Fruit fly (Drosophila melanogaster) whole organism, pupa: ENCODE data around the gene CG18557.

Experiments
- CG10348 ChIP-seq: fragments of 200-800 bp; sonication (Bioruptor generic); IDR thresholded peaks from 2 replicates; pipeline ENCODE4 v1.3.6; 2022; ENCODE audit warnings: missing biosample characterization, missing genetic modification characterization
- CG12605 ChIP-seq: fragments of 200-800 bp; sonication (Bioruptor generic); IDR thresholded peaks from 2 replicates; pipeline ENCODE4 v1.3.6; 2022; ENCODE audit warnings: missing biosample characterization, missing genetic modification characterization
- CG13204 ChIP-seq: fragments of 200-800 bp; sonication (Bioruptor generic); optimal IDR thresholded peaks from 2 replicates; lab custom pipeline; 2018; ENCODE audit warnings: missing biosample characterization, mild to moderate bottlenecking, missing genetic modification characterization, moderate library complexity
- CG14655 ChIP-seq: fragments of 200-800 bp; sonication (Bioruptor generic); optimal IDR thresholded peaks from 3 replicates; lab custom pipeline; 2017; ENCODE audit warnings: mild to moderate bottlenecking, missing biosample characterization, missing genetic modification reagents, missing genetic modification characterization
- CG15710 ChIP-seq: fragments of 200-800 bp; sonication (Bioruptor generic); optimal IDR thresholded peaks from 2 replicates; lab custom pipeline; 2018; ENCODE audit warnings: missing biosample characterization, mild to moderate bottlenecking, missing genetic modification characterization, moderate library complexity
- CG17806 ChIP-seq: fragments of 200-800 bp; sonication (Bioruptor generic); optimal IDR thresholded peaks from 2 replicates; lab custom pipeline; 2018; ENCODE audit warnings: missing biosample characterization, mild to moderate bottlenecking, missing genetic modification characterization, moderate library complexity
- CG32121 ChIP-seq: fragments of 200-800 bp; sonication (Bioruptor generic); IDR thresholded peaks from 2 replicates; pipeline ENCODE4 v1.3.6; 2022; ENCODE audit warnings: missing biosample characterization, missing genetic modification characterization
- CG34367 ChIP-seq: fragments of 200-800 bp; sonication (Bioruptor generic); optimal IDR thresholded peaks from 2 replicates; lab custom pipeline; 2018; ENCODE audit warnings: missing biosample characterization, mild to moderate bottlenecking, missing genetic modification characterization
- CG8159 ChIP-seq: fragments of 200-800 bp; sonication (Bioruptor generic); optimal IDR thresholded peaks from 3 replicates; lab custom pipeline; 2018; ENCODE audit warnings: missing biosample characterization, mild to moderate bottlenecking, missing genetic modification characterization, moderate library complexity
- EcR ChIP-seq: fragments of 200-800 bp; sonication (Bioruptor generic); optimal IDR thresholded peaks from 3 replicates; lab custom pipeline; 2019; ENCODE audit warnings: missing biosample characterization, missing genetic modification characterization, mild to moderate bottlenecking, moderate library complexity, missing genetic modification reagents
- Pif1A ChIP-seq: fragments of 200-800 bp; sonication (Bioruptor generic); optimal IDR thresholded peaks from 3 replicates; lab custom pipeline; 2016; ENCODE audit warnings: missing biosample characterization, missing genetic modification characterization
- Snoo ChIP-seq: fragments of 200-800 bp; sonication (Bioruptor generic); optimal IDR thresholded peaks from 3 replicates; lab custom pipeline; 2017; ENCODE audit warnings: missing biosample characterization, mild to moderate bottlenecking, missing genetic modification characterization, inconsistent platforms
- fd96Ca ChIP-seq: fragments of 200-800 bp; sonication (Bioruptor generic); IDR thresholded peaks from 3 replicates; pipeline ENCODE4 v1.3.6; 2022; ENCODE audit warnings: missing biosample characterization, missing genetic modification characterization
- gl ChIP-seq: fragments of 200-800 bp; sonication (Bioruptor generic); optimal IDR thresholded peaks from 2 replicates; lab custom pipeline; 2018; ENCODE audit warnings: missing biosample characterization, mild to moderate bottlenecking, missing genetic modification characterization

DNA sequence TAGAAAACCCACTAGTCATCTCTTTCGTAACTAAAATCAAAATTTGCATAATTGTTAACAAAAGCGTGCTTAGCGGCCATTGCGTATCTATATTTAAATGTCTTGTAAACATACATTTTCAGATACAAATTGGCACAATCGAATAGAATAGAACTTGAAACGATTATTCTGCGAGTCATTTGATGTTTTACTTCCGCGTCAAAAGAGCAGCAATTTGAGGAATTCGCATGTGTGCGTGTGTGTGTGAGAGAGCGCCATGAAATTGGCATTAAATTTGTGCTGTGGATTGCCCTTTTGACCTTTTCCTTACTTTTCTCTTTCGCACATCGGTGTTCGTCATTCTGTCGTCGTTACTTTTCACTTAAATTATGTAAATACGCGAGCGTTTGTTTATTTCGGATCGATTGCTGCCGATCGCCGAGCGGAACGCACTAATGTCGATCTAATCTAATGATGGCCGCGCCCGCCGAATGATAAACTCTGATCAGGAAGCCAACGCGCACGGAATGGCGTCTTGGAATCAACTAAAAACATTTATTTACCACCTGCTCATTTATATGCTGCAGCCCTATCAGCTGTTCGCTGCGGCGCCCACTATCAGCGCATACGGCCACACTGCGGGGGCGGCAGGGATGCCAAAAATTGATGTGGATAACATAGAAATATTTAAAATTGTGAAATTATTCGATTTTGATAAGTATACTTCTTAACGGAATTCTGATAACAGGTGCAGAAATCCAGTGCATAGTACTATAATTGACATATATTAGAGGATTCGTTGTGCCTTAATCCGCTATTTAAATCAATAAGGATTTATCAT is 39.4 kb upstream of the CG18557 start:
- TF ChIP-seq CG34367 (tag; lab: Kevin White, UChicago): no peak
- peak; percentile 26 for TF ChIP-seq CG15710
- TF ChIP-seq CG32121: peak; percentile 36
- no peak for TF ChIP-seq CG10348 (GFP tag; lab: Robert Waterston, UW)
- no peak for TF ChIP-seq EcR (GFP tag; lab: Kevin White, UChicago)
- TF ChIP-seq Snoo (tag; lab: Kevin White, UChicago): no peak
- no peak for TF ChIP-seq fd96Ca (GFP tag; lab: Robert Waterston, UW)
- TF ChIP-seq CG12605 (GFP tag; lab: Robert Waterston, UW): peak; percentile 36; the same call in 1 of the 2 replicates
- peak; percentile 3 for TF ChIP-seq gl (tag; lab: Kevin White, UChicago)
- peak; percentile 10 for TF ChIP-seq CG8159 (tag; lab: Kevin White, UChicago)
- no peak for TF ChIP-seq CG17806 (tag; lab: Kevin White, UChicago)
- no peak for TF ChIP-seq CG14655 (GFP tag; lab: Kevin White, UChicago)
- no peak for TF ChIP-seq CG13204
- TF ChIP-seq Pif1A: no peak
